Worm (Caenorhabditis elegans) whole organism, L3 larva: Measurements from ENCODE around the gene gst-6.

ENCODE experiments used
- ama-1 ChIP-seq: fragments of 150-350 bp; optimal IDR thresholded peaks from 2 replicates; lab custom pipeline; 2018
- egl-27 ChIP-seq: sonication (generic microtip); optimal IDR thresholded peaks from 4 replicates; lab custom pipeline; 2017; ENCODE audit warnings: missing biosample characterization, missing genetic modification reagents, missing genetic modification characterization
- elt-3 ChIP-seq, 3 experiments: fragments of 150-350 bp in 1 of 3; sonication (generic microtip) in 2 of 3; optimal IDR thresholded peaks; 2 replicates in 2 of 3; 4 replicates in 1 of 3; lab custom pipeline; 2014 to 2017; ENCODE audit warnings: missing biosample characterization in 3 of 3, missing genetic modification characterization in 3 of 3
- hmg-11 ChIP-seq: sonication (generic microtip); optimal IDR thresholded peaks from 2 replicates; lab custom pipeline; 2016; ENCODE audit warnings: missing genetic modification characterization, missing compliant biosample characterization
- nhr-11 ChIP-seq: fragments of 150-350 bp; optimal IDR thresholded peaks from 2 replicates; lab custom pipeline; 2014; ENCODE audit warnings: missing biosample characterization, missing genetic modification characterization
- nhr-12 ChIP-seq: fragments of 150-350 bp; optimal IDR thresholded peaks from 2 replicates; lab custom pipeline; 2014; ENCODE audit warnings: missing biosample characterization, missing genetic modification characterization
- nhr-28 ChIP-seq: fragments of 150-350 bp; optimal IDR thresholded peaks from 2 replicates; lab custom pipeline; 2014; ENCODE audit warnings: missing biosample characterization, missing genetic modification characterization
- pqm-1 ChIP-seq: fragments of 150-350 bp; optimal IDR thresholded peaks from 2 replicates; lab custom pipeline; 2017; ENCODE audit warnings: missing biosample characterization, missing genetic modification characterization, inconsistent platforms
- skn-1 ChIP-seq: fragments of 150-350 bp; optimal IDR thresholded peaks from 2 replicates; lab custom pipeline; 2014; ENCODE audit warnings: missing biosample characterization, missing genetic modification characterization
- snpc-4 ChIP-seq: fragments of 150-350 bp; optimal IDR thresholded peaks from 2 replicates; lab custom pipeline; 2014; ENCODE audit warnings: missing biosample characterization, missing genetic modification characterization
- unc-39 ChIP-seq: sonication (generic microtip); optimal IDR thresholded peaks from 4 replicates; lab custom pipeline; 2017; ENCODE audit warnings: missing biosample characterization, missing genetic modification characterization
- unc-62 ChIP-seq: fragments of 150-350 bp; sonication (generic microtip); optimal IDR thresholded peaks from 4 replicates; lab custom pipeline; 2014; ENCODE audit warnings: missing biosample characterization, missing genetic modification reagents, missing genetic modification characterization
- zag-1 ChIP-seq: fragments of 150-350 bp; optimal IDR thresholded peaks from 2 replicates; lab custom pipeline; 2014; ENCODE audit warnings: missing biosample characterization, missing genetic modification characterization
- ztf-4 ChIP-seq: fragments of 150-350 bp; optimal IDR thresholded peaks from 2 replicates; lab custom pipeline; 2014; ENCODE audit warnings: missing biosample characterization, missing genetic modification characterization

ce11 chrII:4876091-4876490 is 3.6 kb upstream of the gst-6 start, which contains the start of gene F11G11.13:
- TF ChIP-seq ama-1 (lab: Kevin White, UChicago) (no peak), pqm-1 (no peak), snpc-4 (no peak), nhr-12 (tag; lab: Kevin White, UChicago) (no peak), unc-39 (tag; lab: Kevin White, UChicago) (no peak), ztf-4 (tag; lab: Kevin White, UChicago) (no peak), egl-27 (tag; lab: Kevin White, UChicago) (no peak), skn-1 (tag; lab: Kevin White, UChicago) (no peak), zag-1 (no peak), nhr-28 (tag; lab: Kevin White, UChicago) (no peak), unc-62 (no peak), nhr-11 (tag; lab: Kevin White, UChicago) (no peak), hmg-11 (tag; lab: Kevin White, UChicago) (no peak), elt-3 (tag; optimal IDR thresholded peaks at IDR 0.05; lab: Kevin White, UChicago) (peak in 1 of 3 experiments; percentile 6)
